Worm (Caenorhabditis elegans) whole organism, L1 larva: ENCODE data around the gene gst-40.

Experiments
- C34B4.2 ChIP-seq: sonication (generic microtip); optimal IDR thresholded peaks from 2 replicates; lab custom pipeline; 2017; ENCODE audit warnings: mild to moderate bottlenecking, missing genetic modification characterization, missing compliant biosample characterization
- Y116A8C.19 ChIP-seq: sonication (generic microtip); optimal IDR thresholded peaks from 2 replicates; lab custom pipeline; 2016; ENCODE audit warnings: missing compliant biosample characterization, missing genetic modification characterization, borderline replicate concordance
- aly-2 ChIP-seq: fragments of 150-350 bp; optimal IDR thresholded peaks from 2 replicates; lab custom pipeline; 2014; ENCODE audit warnings: missing biosample characterization, missing genetic modification characterization
- elt-2 ChIP-seq: sonication (generic microtip); optimal IDR thresholded peaks from 2 replicates; lab custom pipeline; 2016; ENCODE audit warnings: missing genetic modification characterization, mild to moderate bottlenecking, inconsistent platforms, missing compliant biosample characterization, missing genetic modification reagents
- snu-23 ChIP-seq: sonication (generic microtip); optimal IDR thresholded peaks from 2 replicates; lab custom pipeline; 2016; ENCODE audit warnings: missing genetic modification characterization, missing compliant biosample characterization
- unc-62 ChIP-seq: fragments of 150-350 bp; optimal IDR thresholded peaks from 2 replicates; lab custom pipeline; 2014; ENCODE audit warnings: missing biosample characterization, missing genetic modification reagents, missing genetic modification characterization
- unc-86 ChIP-seq: sonication (generic microtip); optimal IDR thresholded peaks from 2 replicates; lab custom pipeline; 2016; ENCODE audit warnings: missing genetic modification characterization, missing compliant biosample characterization

DNA sequence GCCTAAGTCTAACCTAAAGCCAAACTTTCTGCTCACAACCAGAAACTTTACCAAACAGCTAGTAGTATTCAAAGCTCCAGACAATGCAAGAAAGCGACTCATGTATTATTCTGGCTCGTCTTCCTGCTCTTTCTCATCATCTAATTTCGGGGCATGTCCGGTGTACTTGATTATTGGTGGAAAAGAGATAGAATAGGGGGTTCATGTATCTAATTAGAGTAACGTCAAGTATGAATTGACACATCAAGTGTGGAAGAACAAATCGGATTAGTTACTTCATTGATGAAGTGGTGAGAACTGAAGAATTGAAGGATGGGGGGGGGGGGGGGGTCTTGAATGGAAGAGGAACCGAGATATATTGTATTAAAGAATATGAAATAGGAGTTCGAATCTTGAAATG is 44.9 kb upstream of the gst-40 start:
- TF ChIP-seq elt-2 (tag; lab: Kevin White, UChicago) (no peak), Y116A8C.19 (no peak), snu-23 (GFP tag; lab: Kevin White, UChicago) (no peak), C34B4.2 (tag; lab: Kevin White, UChicago) (no peak), unc-86 (tag; lab: Kevin White, UChicago) (no peak), aly-2 (tag; lab: Kevin White, UChicago) (no peak), unc-62 (GFP tag; lab: Kevin White, UChicago) (no peak)
